Fruit fly (Drosophila melanogaster) whole organism, embryonic: ENCODE results near the gene CG5937.
A peak's percentile ranks its signal among the peaks of the same experiment; 100 is the strongest.

ENCODE experiments used
- Abd-B ChIP-seq: fragments of 200-800 bp; sonication (Bioruptor generic); optimal IDR thresholded peaks from 2 replicates; lab custom pipeline; 2018; ENCODE audit warnings: missing biosample characterization, mild to moderate bottlenecking, missing genetic modification characterization, moderate library complexity
- BEAF-32 ChIP-seq: fragments of 200-800 bp; sonication (Bioruptor generic); optimal IDR thresholded peaks from 3 replicates; lab custom pipeline; 2017; ENCODE audit warnings: missing biosample characterization, missing genetic modification characterization, mild to moderate bottlenecking, moderate library complexity, missing genetic modification reagents
- CG10267 ChIP-seq: fragments of 200-800 bp; sonication (Bioruptor generic); optimal IDR thresholded peaks from 2 replicates; lab custom pipeline; 2018; ENCODE audit warnings: missing biosample characterization, mild to moderate bottlenecking, missing genetic modification characterization, moderate library complexity
- CG10274 ChIP-seq: fragments of 200-800 bp; sonication (Bioruptor generic); optimal IDR thresholded peaks from 3 replicates; lab custom pipeline; 2017; ENCODE audit warnings: missing biosample characterization, mild to moderate bottlenecking, missing genetic modification characterization
- CG10321 ChIP-seq: fragments of 200-800 bp; sonication (Bioruptor generic); IDR thresholded peaks from 2 replicates; pipeline ENCODE4 v1.3.6; 2022; ENCODE audit warnings: missing biosample characterization, missing genetic modification characterization
- CG11093 ChIP-seq: fragments of 200-800 bp; sonication (Bioruptor generic); IDR thresholded peaks from 3 replicates; pipeline ENCODE4 v1.3.6; 2022; ENCODE audit warnings: missing biosample characterization, missing genetic modification characterization
- CG12071 ChIP-seq: fragments of 200-800 bp; sonication (Bioruptor generic); optimal IDR thresholded peaks from 3 replicates; lab custom pipeline; 2018; ENCODE audit warnings: missing biosample characterization, mild to moderate bottlenecking, missing genetic modification characterization
- CG12155 ChIP-seq: fragments of 200-800 bp; sonication (Bioruptor generic); optimal IDR thresholded peaks from 3 replicates; lab custom pipeline; 2016; ENCODE audit warnings: missing biosample characterization, missing genetic modification characterization
- CG12769 ChIP-seq: fragments of 200-800 bp; sonication (Bioruptor generic); optimal IDR thresholded peaks from 2 replicates; lab custom pipeline; 2019; ENCODE audit warnings: missing biosample characterization, mild to moderate bottlenecking, missing genetic modification characterization, moderate library complexity
- CG15073 ChIP-seq: fragments of 200-800 bp; sonication (Bioruptor generic); optimal IDR thresholded peaks from 2 replicates; lab custom pipeline; 2016; ENCODE audit warnings: missing biosample characterization, missing genetic modification characterization
- CG17328 ChIP-seq: fragments of 200-800 bp; sonication (Bioruptor generic); IDR thresholded peaks from 2 replicates; pipeline ENCODE4 v1.3.6; 2022; ENCODE audit warnings: missing biosample characterization, missing genetic modification characterization
- CG17359 ChIP-seq: fragments of 200-800 bp; sonication (Bioruptor generic); optimal IDR thresholded peaks from 3 replicates; lab custom pipeline; 2018; ENCODE audit warnings: missing biosample characterization, mild to moderate bottlenecking, missing genetic modification characterization, moderate library complexity
- CG17361 ChIP-seq: fragments of 200-800 bp; sonication (Bioruptor generic); IDR thresholded peaks from 3 replicates; pipeline ENCODE4 v1.3.6; 2022; ENCODE audit warnings: missing biosample characterization, missing genetic modification characterization
- CG17612 ChIP-seq: fragments of 200-800 bp; sonication (Bioruptor generic); IDR thresholded peaks from 2 replicates; pipeline ENCODE4 v1.3.6; 2022; ENCODE audit warnings: missing biosample characterization, missing genetic modification characterization
- CG17912 ChIP-seq: fragments of 200-800 bp; sonication (Bioruptor generic); optimal IDR thresholded peaks from 2 replicates; lab custom pipeline; 2018; ENCODE audit warnings: missing biosample characterization, mild to moderate bottlenecking, missing genetic modification characterization
- CG18262 ChIP-seq: fragments of 200-800 bp; optimal IDR thresholded peaks from 3 replicates; lab custom pipeline; 2019; ENCODE audit warnings: missing biosample characterization, mild to moderate bottlenecking, missing genetic modification characterization, moderate library complexity
- CG2120 ChIP-seq: fragments of 200-800 bp; sonication (Bioruptor generic); optimal IDR thresholded peaks from 3 replicates; lab custom pipeline; 2016; ENCODE audit warnings: missing biosample characterization, missing genetic modification characterization
- CG2199 ChIP-seq: fragments of 200-800 bp; sonication (Bioruptor generic); IDR thresholded peaks from 3 replicates; pipeline ENCODE4 v1.3.6; 2022; ENCODE audit warnings: missing biosample characterization, missing genetic modification characterization
- CG3163 ChIP-seq: fragments of 200-800 bp; sonication (Bioruptor generic); optimal IDR thresholded peaks from 3 replicates; lab custom pipeline; 2016; ENCODE audit warnings: missing biosample characterization, missing genetic modification characterization
- CG3838 ChIP-seq: fragments of 200-800 bp; sonication (Bioruptor generic); optimal IDR thresholded peaks from 3 replicates; lab custom pipeline; 2016; ENCODE audit warnings: missing biosample characterization, missing genetic modification characterization
- CG4360 ChIP-seq: fragments of 200-800 bp; sonication (Bioruptor generic); IDR thresholded peaks from 2 replicates; pipeline ENCODE4 v1.3.6; 2022; ENCODE audit warnings: missing biosample characterization, missing genetic modification characterization
- CG6791 ChIP-seq: fragments of 200-800 bp; sonication (Bioruptor generic); IDR thresholded peaks from 3 replicates; pipeline ENCODE4 v1.3.6; 2022; ENCODE audit warnings: missing biosample characterization, missing genetic modification characterization; ENCODE audit not compliant: partially characterized antibody
- Dad ChIP-seq: fragments of 200-800 bp; sonication (Bioruptor generic); optimal IDR thresholded peaks from 3 replicates; lab custom pipeline; 2016; ENCODE audit warnings: missing biosample characterization, missing genetic modification characterization
- Dbx ChIP-seq: fragments of 200-800 bp; sonication (Bioruptor generic); IDR thresholded peaks from 3 replicates; pipeline ENCODE4 v1.3.6; 2022; ENCODE audit warnings: missing biosample characterization, missing genetic modification characterization
- Dip3 ChIP-seq: fragments of 200-800 bp; sonication (Bioruptor generic); optimal IDR thresholded peaks from 3 replicates; lab custom pipeline; 2016; ENCODE audit warnings: missing biosample characterization, missing genetic modification characterization
- Dll ChIP-seq: fragments of 200-800 bp; sonication (Bioruptor generic); IDR thresholded peaks from 4 replicates; pipeline ENCODE4 v1.3.6; 2022; ENCODE audit warnings: missing biosample characterization, missing genetic modification characterization; ENCODE audit not compliant: partially characterized antibody
- E2f1 ChIP-seq: fragments of 200-800 bp; sonication (Bioruptor generic); IDR thresholded peaks from 2 replicates; pipeline ENCODE4 v1.3.6; 2022; ENCODE audit warnings: missing biosample characterization, missing genetic modification characterization
- Pdp1 ChIP-seq, 2 experiments: fragments of 200-800 bp; sonication (Bioruptor generic); optimal IDR thresholded peaks; 3 replicates each; lab custom pipeline; 2016; ENCODE audit warnings: missing biosample characterization in 2 of 2, missing genetic modification characterization in 2 of 2, mild to moderate bottlenecking in 1 of 2, moderate library complexity in 1 of 2
- Side ChIP-seq: fragments of 200-800 bp; sonication (Bioruptor generic); optimal IDR thresholded peaks from 2 replicates; lab custom pipeline; 2016; ENCODE audit warnings: missing biosample characterization, missing genetic modification characterization
- Sox100B ChIP-seq: fragments of 200-800 bp; sonication (Bioruptor generic); optimal IDR thresholded peaks from 3 replicates; lab custom pipeline; 2018; ENCODE audit warnings: missing biosample characterization, mild to moderate bottlenecking, missing genetic modification characterization
- Sry-δ ChIP-seq: fragments of 200-800 bp; sonication (Bioruptor generic); optimal IDR thresholded peaks from 2 replicates; lab custom pipeline; 2016; ENCODE audit warnings: missing biosample characterization, missing genetic modification characterization
- Stat92E ChIP-seq, 3 experiments: fragments of >200 bp in 2 of 3; fragments of 200-800 bp in 1 of 3; sonication (Bioruptor generic) in 1 of 3; optimal IDR thresholded peaks; 2 replicates each; lab custom pipeline; 2017 to 2019; ENCODE audit warnings: missing biosample characterization in 3 of 3, missing genetic modification characterization in 3 of 3, mild to moderate bottlenecking in 1 of 3, moderate library complexity in 1 of 3
- TFAM ChIP-seq: fragments of 200-800 bp; sonication (Bioruptor generic); optimal IDR thresholded peaks from 2 replicates; lab custom pipeline; 2017; ENCODE audit warnings: missing biosample characterization, missing genetic modification characterization, inconsistent platforms
- Tbp ChIP-seq: fragments of >200 bp; optimal IDR thresholded peaks from 2 replicates; lab custom pipeline; 2018; ENCODE audit warnings: missing biosample characterization, missing genetic modification characterization
- az2 ChIP-seq: fragments of 200-800 bp; sonication (Bioruptor generic); optimal IDR thresholded peaks from 3 replicates; lab custom pipeline; 2016; ENCODE audit warnings: missing biosample characterization, missing genetic modification characterization
- bcd ChIP-seq: fragments of 200-800 bp; sonication (Bioruptor generic); optimal IDR thresholded peaks from 2 replicates; lab custom pipeline; 2017; ENCODE audit warnings: missing biosample characterization, mild to moderate bottlenecking, missing genetic modification characterization
- cato ChIP-seq: fragments of 200-800 bp; sonication (Bioruptor generic); optimal IDR thresholded peaks from 2 replicates; lab custom pipeline; 2016; ENCODE audit warnings: missing biosample characterization, missing genetic modification characterization, borderline replicate concordance
- croc ChIP-seq: fragments of 200-800 bp; sonication (Bioruptor generic); conservative IDR thresholded peaks from 3 replicates; pipeline ENCODE4 v1.3.6; 2022; ENCODE audit warnings: missing biosample characterization, missing genetic modification characterization
- dmrt99B ChIP-seq: fragments of 200-800 bp; sonication (Bioruptor generic); optimal IDR thresholded peaks from 2 replicates; lab custom pipeline; 2018; ENCODE audit warnings: missing biosample characterization, mild to moderate bottlenecking, missing genetic modification characterization, moderate library complexity
- dysf ChIP-seq: fragments of 200-800 bp; sonication (Bioruptor generic); IDR thresholded peaks from 3 replicates; pipeline ENCODE4 v1.3.6; 2022; ENCODE audit warnings: missing biosample characterization, missing genetic modification characterization
- emc ChIP-seq: fragments of 200-800 bp; sonication (Bioruptor generic); optimal IDR thresholded peaks from 2 replicates; lab custom pipeline; 2016; ENCODE audit warnings: missing biosample characterization, missing genetic modification characterization
- esg ChIP-seq: fragments of 200-800 bp; sonication (Bioruptor generic); conservative IDR thresholded peaks from 2 replicates; pipeline ENCODE4 v1.3.6; 2022; ENCODE audit warnings: missing biosample characterization, missing genetic modification characterization
- ken ChIP-seq: fragments of 200-800 bp; sonication (Bioruptor generic); IDR thresholded peaks from 3 replicates; pipeline ENCODE4 v1.3.6; 2022; ENCODE audit warnings: missing biosample characterization, missing genetic modification characterization
- lilli ChIP-seq: fragments of 200-800 bp; sonication (Bioruptor generic); optimal IDR thresholded peaks from 3 replicates; lab custom pipeline; 2016; ENCODE audit warnings: missing biosample characterization, missing genetic modification characterization
- pnt ChIP-seq: fragments of 200-800 bp; sonication (Bioruptor generic); optimal IDR thresholded peaks from 3 replicates; lab custom pipeline; 2016; ENCODE audit warnings: missing biosample characterization, missing genetic modification characterization
- rib ChIP-seq: fragments of 200-800 bp; sonication (Bioruptor generic); IDR thresholded peaks from 2 replicates; pipeline ENCODE4 v1.3.6; 2022; ENCODE audit warnings: missing biosample characterization, missing genetic modification characterization
- run ChIP-seq: fragments of 200-800 bp; sonication (Bioruptor generic); optimal IDR thresholded peaks from 3 replicates; lab custom pipeline; 2018; ENCODE audit warnings: missing biosample characterization, mild to moderate bottlenecking, missing genetic modification characterization
- tap ChIP-seq: fragments of 200-800 bp; optimal IDR thresholded peaks from 3 replicates; lab custom pipeline; 2019; ENCODE audit warnings: missing biosample characterization, mild to moderate bottlenecking, missing genetic modification characterization, moderate library complexity
- tna ChIP-seq: fragments of 200-800 bp; sonication (Bioruptor generic); IDR thresholded peaks from 2 replicates; pipeline ENCODE4 v1.3.6; 2022; ENCODE audit warnings: missing biosample characterization, missing genetic modification characterization; ENCODE audit not compliant: partially characterized antibody
- tx ChIP-seq: fragments of 200-800 bp; sonication (Bioruptor generic); optimal IDR thresholded peaks from 2 replicates; lab custom pipeline; 2016; ENCODE audit warnings: missing biosample characterization, missing genetic modification characterization
- zen ChIP-seq: fragments of 200-800 bp; sonication (Bioruptor generic); optimal IDR thresholded peaks from 3 replicates; lab custom pipeline; 2018; ENCODE audit warnings: missing biosample characterization, mild to moderate bottlenecking, missing genetic modification characterization, moderate library complexity

The CG5937 gene

DNA sequence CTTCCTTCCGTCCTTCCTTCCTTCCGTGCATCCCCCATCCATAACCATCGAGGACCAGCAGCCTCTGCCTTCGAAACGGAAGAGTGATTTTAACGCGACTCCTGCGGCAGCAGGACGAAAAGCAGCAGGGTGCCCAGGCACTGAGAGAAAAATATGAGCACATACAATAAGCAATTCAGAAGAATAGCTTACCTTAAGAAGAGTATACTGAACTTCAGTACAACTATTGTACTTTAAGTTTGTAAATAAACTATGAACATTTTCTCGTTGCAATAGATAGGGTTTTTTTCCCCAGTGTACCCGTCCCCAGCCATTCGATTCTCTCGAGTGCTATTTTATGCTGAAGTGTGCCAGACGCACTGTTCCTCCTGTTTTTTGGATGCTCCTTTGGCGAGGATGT lies 8.1 kb upstream of the CG5937 start (continued):
- TF ChIP-seq CG18262 (tag; lab: Kevin White, UChicago) = peak; percentile 79
- TF ChIP-seq CG10274 (GFP tag; lab: Kevin White, UChicago) = peak; percentile 9
- TF ChIP-seq Tbp (GFP tag; lab: Kevin White, UChicago) = no peak
- TF ChIP-seq BEAF-32 = no peak
- no peak for TF ChIP-seq CG2199 (GFP tag; lab: Robert Waterston, UW)
- TF ChIP-seq Abd-B (GFP tag; lab: Kevin White, UChicago) = peak; percentile 46
- no peak for TF ChIP-seq CG17612 (GFP tag; lab: Robert Waterston, UW)
- peak; percentile 72 for TF ChIP-seq Sox100B (GFP tag; lab: Kevin White, UChicago)
- TF ChIP-seq Dip3 = peak; percentile 39
- 0 out of 2 replicates have a peak, but pooled peaks have one; percentile 28 for TF ChIP-seq rib
- peak; percentile 42 for TF ChIP-seq CG12155 (GFP tag; lab: Kevin White, UChicago)
- TF ChIP-seq CG10267 (tag; lab: Kevin White, UChicago) = peak; percentile 76
- TF ChIP-seq dmrt99B (tag; lab: Kevin White, UChicago) = peak; percentile 86
- TF ChIP-seq Dad (GFP tag; lab: Kevin White, UChicago) = peak; percentile 52
- no peak for TF ChIP-seq CG3838 (GFP tag; lab: Kevin White, UChicago)
- no peak for TF ChIP-seq tna (GFP tag; lab: Robert Waterston, UW)
- TF ChIP-seq Dbx (GFP tag; lab: Robert Waterston, UW) = peak; percentile 70; the same call in 1 of the 3 replicates
- no peak for TF ChIP-seq CG6791 (GFP tag; lab: Robert Waterston, UW)
- peak; percentile 76 for TF ChIP-seq bcd (GFP tag; lab: Kevin White, UChicago)
- TF ChIP-seq ken = peak; percentile 84
- peak; percentile 77 for TF ChIP-seq croc (GFP tag; lab: Robert Waterston, UW)
- peak; percentile 63 for TF ChIP-seq esg (GFP tag; lab: Robert Waterston, UW)
- no peak for TF ChIP-seq CG17912 (GFP tag; lab: Kevin White, UChicago)
- TF ChIP-seq CG4360 (GFP tag; lab: Robert Waterston, UW) = no peak
- TF ChIP-seq CG17328 (GFP tag; lab: Robert Waterston, UW) = peak; percentile 90
- TF ChIP-seq CG17361 = peak; percentile 78
- TF ChIP-seq run (tag; lab: Kevin White, UChicago) = peak; percentile 61
- TF ChIP-seq TFAM (GFP tag; lab: Kevin White, UChicago) = peak; percentile 29
- peak; percentile 86 for TF ChIP-seq Side (GFP tag; lab: Kevin White, UChicago)
- no peak for TF ChIP-seq Stat92E (GFP tag; optimal IDR thresholded peaks at IDR 0.05; lab: Kevin White, UChicago)
- TF ChIP-seq dysf = peak; percentile 82
- peak; percentile 82 for TF ChIP-seq az2 (GFP tag; lab: Kevin White, UChicago)
- peak; percentile 39 for TF ChIP-seq Sry-δ (GFP tag; lab: Kevin White, UChicago)
- TF ChIP-seq CG2120 = peak; percentile 77
- peak; percentile 19 for TF ChIP-seq CG15073 (GFP tag; lab: Kevin White, UChicago)
- TF ChIP-seq CG12769 (tag; lab: Kevin White, UChicago) = peak; percentile 83
- peak; percentile 17 for TF ChIP-seq emc (GFP tag; lab: Kevin White, UChicago)
- TF ChIP-seq CG10321 (GFP tag; lab: Robert Waterston, UW) = no peak
- TF ChIP-seq E2f1 (GFP tag; lab: Robert Waterston, UW) = peak; percentile 76
- TF ChIP-seq tap (tag; lab: Kevin White, UChicago) = peak; percentile 76
- TF ChIP-seq zen = peak; percentile 69
- TF ChIP-seq CG11093 = peak; percentile 59; the same call in 2 of the 3 replicates
- peak; percentile 47 for TF ChIP-seq CG3163
- TF ChIP-seq Dll (GFP tag; lab: Robert Waterston, UW) = no peak
- peak; percentile 67 for TF ChIP-seq tx (GFP tag; lab: Kevin White, UChicago)
- peak; percentile 30 for TF ChIP-seq cato (GFP tag; lab: Kevin White, UChicago)
- peak; percentile 64 for TF ChIP-seq CG12071
- peak; percentile 74 for TF ChIP-seq lilli (GFP tag; lab: Kevin White, UChicago)
- peak; percentile 79 for TF ChIP-seq CG17359 (tag; lab: Kevin White, UChicago)
- peak; percentile 85 for TF ChIP-seq pnt (GFP tag; lab: Kevin White, UChicago)
- TF ChIP-seq Pdp1 (GFP tag; optimal IDR thresholded peaks at IDR 0.05; lab: Kevin White, UChicago) = peak; percentile 71 to 74
